Worm (Caenorhabditis elegans) whole organism, late embryonic: Measurements from ENCODE around the gene F53H2.1.

Experiments
- C08G9.2 ChIP-seq: sonication (generic microtip); optimal IDR thresholded peaks from 2 replicates; lab custom pipeline; 2016; ENCODE audit warnings: mild to moderate bottlenecking, missing genetic modification characterization, moderate library complexity, missing compliant biosample characterization
- F13H6.1 ChIP-seq: sonication (generic microtip); optimal IDR thresholded peaks from 2 replicates; lab custom pipeline; 2016; ENCODE audit warnings: missing genetic modification characterization, missing compliant biosample characterization
- K09A11.1 ChIP-seq: sonication (generic microtip); optimal IDR thresholded peaks from 2 replicates; lab custom pipeline; 2017; ENCODE audit warnings: antibody characterized with exemption, mild to moderate bottlenecking, missing genetic modification characterization, missing compliant biosample characterization; ENCODE audit not compliant: insufficient read depth
- T23F11.4 ChIP-seq: fragments of 200-800 bp; sonication (Bioruptor generic); optimal IDR thresholded peaks from 2 replicates; lab custom pipeline; 2018; ENCODE audit warnings: mild to moderate bottlenecking, missing genetic modification characterization, missing compliant biosample characterization
- ceh-14 ChIP-seq: sonication (generic microtip); optimal IDR thresholded peaks from 2 replicates; lab custom pipeline; 2016; ENCODE audit warnings: missing genotype, missing genetic modification characterization, missing compliant biosample characterization
- ceh-18 ChIP-seq: sonication (generic microtip); optimal IDR thresholded peaks from 2 replicates; lab custom pipeline; 2016; ENCODE audit warnings: missing genetic modification characterization, missing compliant biosample characterization
- ceh-19 ChIP-seq: fragments of 200-800 bp; sonication (Bioruptor generic); optimal IDR thresholded peaks from 2 replicates; lab custom pipeline; 2018; ENCODE audit warnings: mild to moderate bottlenecking, missing genetic modification characterization, missing compliant biosample characterization
- ceh-2 ChIP-seq: sonication (generic microtip); optimal IDR thresholded peaks from 2 replicates; lab custom pipeline; 2016; ENCODE audit warnings: missing genotype, missing genetic modification characterization, missing compliant biosample characterization
- ceh-24 ChIP-seq: sonication (generic microtip); optimal IDR thresholded peaks from 2 replicates; lab custom pipeline; 2016; ENCODE audit warnings: mild to moderate bottlenecking, missing genetic modification characterization, missing compliant biosample characterization
- ceh-31 ChIP-seq: sonication (generic microtip); optimal IDR thresholded peaks from 2 replicates; lab custom pipeline; 2016; ENCODE audit warnings: missing genetic modification characterization, missing compliant biosample characterization
- ceh-34 ChIP-seq: sonication (generic microtip); optimal IDR thresholded peaks from 2 replicates; lab custom pipeline; 2016; ENCODE audit warnings: mild to moderate bottlenecking, missing genetic modification characterization, missing compliant biosample characterization
- elt-2 ChIP-seq: sonication (generic microtip); optimal IDR thresholded peaks from 2 replicates; lab custom pipeline; 2016; ENCODE audit warnings: missing genetic modification reagents, missing genetic modification characterization, missing compliant biosample characterization
- ets-4 ChIP-seq: sonication (generic microtip); optimal IDR thresholded peaks from 2 replicates; lab custom pipeline; 2016; ENCODE audit warnings: missing genetic modification characterization, missing compliant biosample characterization
- fkh-6 ChIP-seq: sonication (generic microtip); optimal IDR thresholded peaks from 2 replicates; lab custom pipeline; 2016; ENCODE audit warnings: missing genetic modification characterization, missing compliant biosample characterization
- gmeb-2 ChIP-seq: sonication (generic microtip); optimal IDR thresholded peaks from 2 replicates; lab custom pipeline; 2016; ENCODE audit warnings: missing genetic modification characterization, inconsistent platforms, missing compliant biosample characterization
- hlh-30 ChIP-seq: sonication (generic microtip); optimal IDR thresholded peaks from 2 replicates; lab custom pipeline; 2017; ENCODE audit warnings: antibody characterized with exemption, missing genetic modification characterization, missing compliant biosample characterization; ENCODE audit not compliant: insufficient read depth
- hlh-6 ChIP-seq: sonication (generic microtip); optimal IDR thresholded peaks from 2 replicates; lab custom pipeline; 2016; ENCODE audit warnings: missing genotype, missing genetic modification characterization, missing compliant biosample characterization
- hlh-8 ChIP-seq: sonication (generic microtip); optimal IDR thresholded peaks from 2 replicates; lab custom pipeline; 2016; ENCODE audit warnings: missing genotype, missing genetic modification characterization, missing compliant biosample characterization
- lim-6 ChIP-seq: sonication (generic microtip); optimal IDR thresholded peaks from 2 replicates; lab custom pipeline; 2016; ENCODE audit warnings: missing genetic modification characterization, missing compliant biosample characterization
- madf-2 ChIP-seq: sonication (generic microtip); optimal IDR thresholded peaks from 2 replicates; lab custom pipeline; 2017; ENCODE audit warnings: missing genetic modification characterization, missing compliant biosample characterization
- mec-3 ChIP-seq: sonication (generic microtip); optimal IDR thresholded peaks from 2 replicates; lab custom pipeline; 2016; ENCODE audit warnings: borderline replicate concordance, missing genetic modification characterization, missing compliant biosample characterization
- nfya-1 ChIP-seq: sonication (generic microtip); optimal IDR thresholded peaks from 2 replicates; lab custom pipeline; 2017; ENCODE audit warnings: missing genetic modification characterization, mild to moderate bottlenecking, missing compliant biosample characterization, antibody characterized with exemption, moderate library complexity
- nhr-232 ChIP-seq: sonication (generic microtip); optimal IDR thresholded peaks from 2 replicates; lab custom pipeline; 2016; ENCODE audit warnings: missing genetic modification characterization, missing compliant biosample characterization
- npax-4 ChIP-seq: sonication (generic microtip); optimal IDR thresholded peaks from 2 replicates; lab custom pipeline; 2016; ENCODE audit warnings: missing genetic modification characterization, missing compliant biosample characterization
- pat-9 ChIP-seq: fragments of 200-800 bp; sonication (Bioruptor generic); optimal IDR thresholded peaks from 2 replicates; lab custom pipeline; 2018; ENCODE audit warnings: mild to moderate bottlenecking, missing genetic modification characterization, moderate library complexity, missing compliant biosample characterization
- pax-1 ChIP-seq: fragments of 150-350 bp; optimal IDR thresholded peaks from 2 replicates; lab custom pipeline; 2014; ENCODE audit warnings: missing biosample characterization, missing genetic modification characterization
- pha-2 ChIP-seq: sonication (generic microtip); optimal IDR thresholded peaks from 2 replicates; lab custom pipeline; 2017; ENCODE audit warnings: mild to moderate bottlenecking, missing genetic modification characterization, missing compliant biosample characterization
- pqm-1 ChIP-seq: sonication (generic microtip); optimal IDR thresholded peaks from 2 replicates; lab custom pipeline; 2016; ENCODE audit warnings: missing genetic modification characterization, missing compliant biosample characterization
- pros-1 ChIP-seq: fragments of 150-350 bp; optimal IDR thresholded peaks from 2 replicates; lab custom pipeline; 2014; ENCODE audit warnings: missing biosample characterization, missing genetic modification reagents, missing genetic modification characterization
- ref-2 ChIP-seq: sonication (generic microtip); optimal IDR thresholded peaks from 2 replicates; lab custom pipeline; 2016; ENCODE audit warnings: missing genetic modification characterization, missing compliant biosample characterization
- rnt-1 ChIP-seq: sonication (generic microtip); optimal IDR thresholded peaks from 2 replicates; lab custom pipeline; 2016; ENCODE audit warnings: missing genetic modification characterization, missing compliant biosample characterization
- sox-2 ChIP-seq: fragments of 200-800 bp; sonication (Bioruptor generic); IDR thresholded peaks from 2 replicates; pipeline ENCODE4 v1.3.6; 2022; ENCODE audit warnings: missing genetic modification reagents, missing genetic modification characterization, missing compliant biosample characterization
- sox-4 ChIP-seq: sonication (generic microtip); optimal IDR thresholded peaks from 2 replicates; lab custom pipeline; 2017; ENCODE audit warnings: mild to moderate bottlenecking, missing genetic modification characterization, inconsistent platforms, missing compliant biosample characterization
- tbx-2 ChIP-seq: sonication (generic microtip); optimal IDR thresholded peaks from 2 replicates; lab custom pipeline; 2016; ENCODE audit warnings: missing genetic modification characterization, missing compliant biosample characterization
- tbx-7 ChIP-seq: sonication (generic microtip); optimal IDR thresholded peaks from 2 replicates; lab custom pipeline; 2016; ENCODE audit warnings: missing genotype, missing genetic modification characterization, missing compliant biosample characterization
- unc-3 ChIP-seq, 2 experiments: fragments of 200-800 bp in 1 of 2; sonication (Bioruptor generic) in 1 of 2; sonication (generic microtip) in 1 of 2; conservative IDR thresholded peaks in 1 of 2; optimal IDR thresholded peaks in 1 of 2; 2 replicates each; pipeline versions ENCODE4 v1.3.6 to Lab custom; 2016 to 2022; ENCODE audit warnings: missing compliant biosample characterization in 2 of 2, missing genetic modification characterization in 2 of 2, missing genetic modification reagents in 1 of 2
- unc-42 ChIP-seq: sonication (generic microtip); optimal IDR thresholded peaks from 2 replicates; lab custom pipeline; 2016; ENCODE audit warnings: missing genotype, missing genetic modification characterization, missing compliant biosample characterization
- unc-55 ChIP-seq: sonication (generic microtip); optimal IDR thresholded peaks from 2 replicates; lab custom pipeline; 2017; ENCODE audit warnings: missing biosample characterization, missing genetic modification reagents, missing genetic modification characterization
- unc-86 ChIP-seq: sonication (generic microtip); optimal IDR thresholded peaks from 2 replicates; lab custom pipeline; 2016; ENCODE audit warnings: missing genetic modification characterization, missing compliant biosample characterization
- zip-5 ChIP-seq: sonication (generic microtip); optimal IDR thresholded peaks from 2 replicates; lab custom pipeline; 2016; ENCODE audit warnings: missing genetic modification characterization, missing compliant biosample characterization
- ztf-16 ChIP-seq: sonication (generic microtip); optimal IDR thresholded peaks from 2 replicates; lab custom pipeline; 2017; ENCODE audit warnings: missing genetic modification characterization, missing compliant biosample characterization

Gene F53H2.1

DNA sequence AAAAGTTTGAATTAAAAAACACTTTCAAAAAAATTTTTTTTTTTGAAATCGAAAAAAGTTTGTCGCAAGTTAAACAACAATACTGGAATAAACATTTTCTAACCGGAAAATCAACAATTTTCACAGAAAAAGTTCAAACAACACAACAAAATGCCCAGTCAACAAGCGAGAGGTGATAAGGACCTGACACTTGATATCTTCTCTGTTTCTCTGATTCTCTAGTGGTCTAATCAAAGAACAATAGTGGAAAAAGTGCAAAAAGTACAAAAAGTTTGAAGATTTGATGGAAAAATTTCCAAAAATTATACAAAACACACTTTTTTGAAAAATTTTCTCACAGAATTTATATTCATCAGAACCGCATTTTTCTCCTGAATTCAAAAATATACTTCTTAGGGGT, 35.9 kb downstream of the F53H2.1 start:
- TF ChIP-seq ets-4 (tag; lab: Kevin White, UChicago), result no peak
- TF ChIP-seq elt-2 (tag; lab: Kevin White, UChicago), result peak; percentile 9

DNA sequence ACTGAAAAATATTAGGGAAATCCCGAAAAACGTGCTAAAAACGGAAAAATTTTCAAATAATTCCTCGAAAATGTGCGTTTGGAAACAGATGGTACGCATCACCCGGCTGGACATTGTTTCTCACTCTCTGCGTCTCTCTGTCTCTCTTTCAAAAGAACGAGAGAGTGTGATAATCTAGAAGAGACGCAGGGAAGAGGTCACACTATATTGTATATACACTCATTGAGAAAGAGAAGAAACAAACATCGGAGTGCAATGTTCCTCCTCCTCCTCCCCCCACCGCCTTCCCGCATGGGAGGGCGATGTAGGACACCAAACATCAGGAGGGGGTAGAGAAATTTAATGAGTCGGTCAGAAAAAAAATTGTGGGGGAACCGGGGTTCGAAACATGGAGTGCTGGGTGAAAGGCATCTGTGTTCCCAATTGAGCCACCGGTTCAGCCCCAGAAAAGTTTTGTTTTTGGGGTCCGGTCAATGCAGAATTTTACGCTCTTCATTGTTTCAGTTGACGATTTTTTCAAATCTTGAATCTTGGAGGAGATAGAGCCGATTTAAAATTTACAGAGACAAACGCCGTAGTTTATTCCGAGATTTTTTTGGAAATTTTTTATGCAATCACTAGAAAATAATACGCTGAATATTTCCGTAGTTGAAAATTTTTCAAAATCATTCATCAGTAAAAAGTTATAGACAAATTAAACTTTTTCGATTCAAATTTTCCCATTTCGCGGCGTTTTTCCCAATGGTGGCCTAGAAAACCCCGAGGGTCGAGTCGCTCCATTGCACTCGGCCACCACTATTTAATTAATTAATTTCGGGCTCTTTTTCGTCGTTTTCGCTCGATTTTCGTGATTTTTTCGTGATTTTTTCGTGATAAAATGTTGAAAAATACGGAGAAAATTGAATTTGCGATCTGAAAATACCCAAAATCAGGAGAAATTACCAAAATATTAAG, 37.0 kb downstream of the F53H2.1 start:
- no peak for TF ChIP-seq pat-9 (tag; lab: Kevin White, UChicago)
- TF ChIP-seq ceh-14 (tag; lab: Kevin White, UChicago), result peak; percentile 78
- TF ChIP-seq madf-2, result no peak
- peak; percentile 41 for TF ChIP-seq rnt-1
- peak; percentile 68 for TF ChIP-seq hlh-8 (tag; lab: Kevin White, UChicago)
- TF ChIP-seq gmeb-2 (tag; lab: Kevin White, UChicago), result peak; percentile 31
- peak; percentile 78 for TF ChIP-seq tbx-7
- TF ChIP-seq K09A11.1, result no peak
- no peak for TF ChIP-seq npax-4 (tag; lab: Kevin White, UChicago)
- TF ChIP-seq fkh-6 (tag; lab: Kevin White, UChicago), result peak; percentile 37
- TF ChIP-seq pqm-1 (tag; lab: Kevin White, UChicago), result no peak
- peak; percentile 43 for TF ChIP-seq pax-1
- peak; percentile 56 for TF ChIP-seq ceh-18 (tag; lab: Kevin White, UChicago)
- TF ChIP-seq T23F11.4, result no peak
- TF ChIP-seq ref-2 (tag; lab: Kevin White, UChicago), result peak; percentile 50
- TF ChIP-seq hlh-30, result peak; percentile 69
- peak; percentile 39 for TF ChIP-seq sox-2
- no peak for TF ChIP-seq unc-3 (GFP tag; conservative IDR thresholded peaks at IDR 0.05; lab: Robert Waterston, UW)
- no peak for TF ChIP-seq unc-3 (tag; optimal IDR thresholded peaks at IDR 0.05; lab: Kevin White, UChicago)
- peak; percentile 89 for TF ChIP-seq C08G9.2 (tag; lab: Kevin White, UChicago)
- peak; percentile 60 for TF ChIP-seq nfya-1 (tag; lab: Kevin White, UChicago)
- peak; percentile 67 for TF ChIP-seq mec-3
- no peak for TF ChIP-seq unc-86 (tag; lab: Kevin White, UChicago)
- TF ChIP-seq tbx-2 (tag; lab: Kevin White, UChicago), result peak; percentile 63
- TF ChIP-seq ets-4 (tag; lab: Kevin White, UChicago), result peak; percentile 79
- peak; percentile 47 for TF ChIP-seq pros-1
- TF ChIP-seq ceh-2 (tag; lab: Kevin White, UChicago), result peak; percentile 72
- TF ChIP-seq pha-2 (tag; lab: Kevin White, UChicago), result peak; percentile 17
- no peak for TF ChIP-seq hlh-6 (tag; lab: Kevin White, UChicago)
- TF ChIP-seq ztf-16 (tag; lab: Kevin White, UChicago), result peak; percentile 9
- TF ChIP-seq unc-55, result peak; percentile 27
- TF ChIP-seq ceh-34 (tag; lab: Kevin White, UChicago), result peak; percentile 52
- TF ChIP-seq nhr-232, result no peak
- TF ChIP-seq F13H6.1 (tag; lab: Kevin White, UChicago), result no peak
- peak; percentile 46 for TF ChIP-seq zip-5
- TF ChIP-seq ceh-24 (tag; lab: Kevin White, UChicago), result no peak
- no peak for TF ChIP-seq ceh-19 (GFP tag; lab: Kevin White, UChicago)
- TF ChIP-seq ceh-31, result peak; percentile 90
- TF ChIP-seq lim-6 (tag; lab: Kevin White, UChicago), result peak; percentile 47
- TF ChIP-seq sox-4 (tag; lab: Kevin White, UChicago), result no peak
- TF ChIP-seq unc-42 (tag; lab: Kevin White, UChicago), result peak; percentile 87
- no peak for TF ChIP-seq elt-2 (tag; lab: Kevin White, UChicago)
